Worm (Caenorhabditis elegans) whole organism, young adult: Measurements from ENCODE around the gene srab-24.

ENCODE experiments used
- D2030.7 ChIP-seq: fragments of 200-800 bp; sonication (Bioruptor generic); IDR thresholded peaks from 2 replicates; pipeline ENCODE4 v1.3.6; 2022; ENCODE audit warnings: missing genetic modification reagents, missing genetic modification characterization, missing compliant biosample characterization
- F10E7.11 ChIP-seq: sonication (generic microtip); optimal IDR thresholded peaks from 2 replicates; lab custom pipeline; 2017; ENCODE audit warnings: mild to moderate bottlenecking, missing genetic modification characterization, moderate library complexity, missing compliant biosample characterization
- F22D6.2 ChIP-seq: sonication (generic microtip); optimal IDR thresholded peaks from 2 replicates; lab custom pipeline; 2016; ENCODE audit warnings: mild to moderate bottlenecking, missing genetic modification characterization, missing compliant biosample characterization
- F55B11.4 ChIP-seq: sonication (generic microtip); optimal IDR thresholded peaks from 2 replicates; lab custom pipeline; 2016; ENCODE audit warnings: missing compliant biosample characterization, missing genetic modification characterization, borderline replicate concordance; ENCODE audit not compliant: insufficient read depth
- K11D2.4 ChIP-seq: fragments of 200-800 bp; sonication (Bioruptor generic); IDR thresholded peaks from 2 replicates; pipeline ENCODE4 v1.3.6; 2022; ENCODE audit warnings: missing genetic modification reagents, missing genetic modification characterization, missing compliant biosample characterization
- K12H6.12 ChIP-seq: fragments of 200-800 bp; sonication (Bioruptor generic); optimal IDR thresholded peaks from 2 replicates; lab custom pipeline; 2018; ENCODE audit warnings: mild to moderate bottlenecking, missing genetic modification characterization, missing compliant biosample characterization
- Y67H2A.10 ChIP-seq: fragments of 200-800 bp; sonication (Bioruptor generic); conservative IDR thresholded peaks from 2 replicates; pipeline ENCODE4 v1.3.6; 2022; ENCODE audit warnings: missing genetic modification reagents, missing genetic modification characterization, missing compliant biosample characterization
- Y79H2A.3 ChIP-seq: fragments of 200-800 bp; sonication (Bioruptor generic); conservative IDR thresholded peaks from 2 replicates; pipeline ENCODE4 v1.3.6; 2022; ENCODE audit warnings: missing genetic modification reagents, missing genetic modification characterization, missing compliant biosample characterization
- ZK185.1 ChIP-seq: sonication (generic microtip); optimal IDR thresholded peaks from 2 replicates; lab custom pipeline; 2016; ENCODE audit warnings: mild to moderate bottlenecking, missing genetic modification characterization, missing compliant biosample characterization; ENCODE audit not compliant: poor library complexity, severe bottlenecking
- akir-1 ChIP-seq: fragments of 200-800 bp; sonication (Bioruptor generic); optimal IDR thresholded peaks from 2 replicates; lab custom pipeline; 2018; ENCODE audit warnings: mild to moderate bottlenecking, missing genetic modification characterization, moderate library complexity, missing compliant biosample characterization
- aptf-2 ChIP-seq: fragments of 200-800 bp; sonication (Bioruptor generic); conservative IDR thresholded peaks from 2 replicates; pipeline ENCODE4 v1.3.6; 2022; ENCODE audit warnings: missing genetic modification reagents, missing genetic modification characterization, missing compliant biosample characterization
- attf-5 ChIP-seq: fragments of 200-800 bp; sonication (Bioruptor generic); optimal IDR thresholded peaks from 2 replicates; lab custom pipeline; 2018; ENCODE audit warnings: mild to moderate bottlenecking, missing genetic modification characterization, missing compliant biosample characterization
- attf-6 ChIP-seq: fragments of 200-800 bp; sonication (Bioruptor generic); IDR thresholded peaks from 2 replicates; pipeline ENCODE4 v1.3.6; 2022; ENCODE audit warnings: missing genetic modification reagents, missing genetic modification characterization, missing compliant biosample characterization
- bed-2 ChIP-seq: fragments of 200-800 bp; sonication (Bioruptor generic); IDR thresholded peaks from 2 replicates; pipeline ENCODE4 v1.3.6; 2022; ENCODE audit warnings: missing genetic modification reagents, missing genetic modification characterization, missing compliant biosample characterization
- cebp-1 ChIP-seq, 2 experiments: fragments of 200-800 bp in 1 of 2; sonication (Bioruptor generic) in 1 of 2; sonication (generic microtip) in 1 of 2; IDR thresholded peaks in 1 of 2; optimal IDR thresholded peaks in 1 of 2; 2 replicates each; pipeline versions ENCODE4 v1.3.6 to Lab custom; 2017 to 2022; ENCODE audit warnings: missing compliant biosample characterization in 2 of 2, missing genetic modification characterization in 2 of 2, mild to moderate bottlenecking in 1 of 2, missing genetic modification reagents in 1 of 2, moderate library complexity in 1 of 2
- ceh-100 ChIP-seq: fragments of 200-800 bp; sonication (Bioruptor generic); IDR thresholded peaks from 2 replicates; pipeline ENCODE4 v1.3.6; 2022; ENCODE audit warnings: missing genetic modification reagents, missing genetic modification characterization, missing compliant biosample characterization
- dpl-1 ChIP-seq: fragments of 150-350 bp; optimal IDR thresholded peaks from 2 replicates; lab custom pipeline; 2014; ENCODE audit warnings: missing biosample characterization, missing genetic modification reagents, missing genetic modification characterization
- efl-1 ChIP-seq: fragments of 150-350 bp; optimal IDR thresholded peaks from 2 replicates; lab custom pipeline; 2014; ENCODE audit warnings: missing biosample characterization, missing genetic modification reagents, missing genetic modification characterization
- egl-18 ChIP-seq: fragments of 200-800 bp; sonication (Bioruptor generic); IDR thresholded peaks from 2 replicates; pipeline ENCODE4 v1.3.6; 2022; ENCODE audit warnings: missing genetic modification reagents, missing genetic modification characterization, missing compliant biosample characterization
- fkh-3 ChIP-seq: sonication (generic microtip); optimal IDR thresholded peaks from 2 replicates; lab custom pipeline; 2016; ENCODE audit warnings: mild to moderate bottlenecking, missing genetic modification characterization, missing compliant biosample characterization
- hlh-12 ChIP-seq: sonication (generic microtip); optimal IDR thresholded peaks from 2 replicates; lab custom pipeline; 2016; ENCODE audit warnings: missing genetic modification characterization, missing compliant biosample characterization
- hlh-26 ChIP-seq: fragments of 200-800 bp; sonication (Bioruptor generic); conservative IDR thresholded peaks from 2 replicates; pipeline ENCODE4 v1.3.6; 2022; ENCODE audit warnings: missing genetic modification reagents, missing genetic modification characterization, missing compliant biosample characterization
- hrde-1 ChIP-seq: sonication (generic microtip); optimal IDR thresholded peaks from 2 replicates; lab custom pipeline; 2016; ENCODE audit warnings: missing genetic modification characterization, mild to moderate bottlenecking, missing compliant biosample characterization, moderate library complexity, missing genotype, missing genetic modification reagents, borderline replicate concordance
- hsf-1 ChIP-seq: fragments of 200-800 bp; sonication (Bioruptor generic); IDR thresholded peaks from 2 replicates; pipeline ENCODE4 v1.3.6; 2022; ENCODE audit warnings: missing genetic modification reagents, missing genetic modification characterization, missing compliant biosample characterization
- lin-26 ChIP-seq: fragments of 200-800 bp; sonication (Bioruptor generic); IDR thresholded peaks from 2 replicates; pipeline ENCODE4 v1.3.6; 2022; ENCODE audit warnings: missing genetic modification reagents, missing genetic modification characterization, missing compliant biosample characterization
- lir-1 ChIP-seq: fragments of 200-800 bp; sonication (Bioruptor generic); conservative IDR thresholded peaks from 2 replicates; pipeline ENCODE4 v1.3.6; 2022; ENCODE audit warnings: missing genetic modification reagents, missing genetic modification characterization, missing compliant biosample characterization
- mcd-1 ChIP-seq: fragments of 200-800 bp; sonication (Bioruptor generic); IDR thresholded peaks from 2 replicates; pipeline ENCODE4 v1.3.6; 2022; ENCODE audit warnings: missing genetic modification reagents, missing genetic modification characterization, missing compliant biosample characterization
- mel-28 ChIP-seq: sonication (generic microtip); optimal IDR thresholded peaks from 2 replicates; lab custom pipeline; 2016; ENCODE audit warnings: borderline replicate concordance, mild to moderate bottlenecking, missing genetic modification characterization, missing compliant biosample characterization
- mes-4 ChIP-seq: sonication (generic microtip); optimal IDR thresholded peaks from 2 replicates; lab custom pipeline; 2016; ENCODE audit warnings: missing genotype, missing genetic modification characterization, missing compliant biosample characterization
- mxl-1 ChIP-seq: sonication (generic microtip); optimal IDR thresholded peaks from 2 replicates; lab custom pipeline; 2016; ENCODE audit warnings: missing genetic modification characterization, missing compliant biosample characterization
- nfyb-1 ChIP-seq: fragments of 200-800 bp; sonication (Bioruptor generic); IDR thresholded peaks from 2 replicates; pipeline ENCODE4 v1.3.6; 2022; ENCODE audit warnings: missing genetic modification reagents, missing genetic modification characterization, missing compliant biosample characterization
- nhr-90 ChIP-seq: sonication (generic microtip); optimal IDR thresholded peaks from 2 replicates; lab custom pipeline; 2016; ENCODE audit warnings: missing genotype, mild to moderate bottlenecking, missing genetic modification characterization, missing compliant biosample characterization
- rec-8 ChIP-seq, 2 experiments: sonication (generic microtip); optimal IDR thresholded peaks; 2 replicates each; lab custom pipeline; 2016; ENCODE audit warnings: mild to moderate bottlenecking in 2 of 2, missing genetic modification characterization in 2 of 2, missing genetic modification reagents in 2 of 2, missing genotype in 2 of 2, missing biosample characterization in 1 of 2, missing compliant biosample characterization in 1 of 2, moderate library complexity in 1 of 2
- sdz-38 ChIP-seq: sonication (generic microtip); optimal IDR thresholded peaks from 2 replicates; lab custom pipeline; 2016; ENCODE audit warnings: missing genotype, missing genetic modification characterization, missing compliant biosample characterization
- snpc-3.4 ChIP-seq: sonication (generic microtip); optimal IDR thresholded peaks from 2 replicates; lab custom pipeline; 2017; ENCODE audit warnings: missing genetic modification characterization, mild to moderate bottlenecking, missing compliant biosample characterization, antibody characterized with exemption, moderate library complexity, missing genotype, missing genetic modification reagents
- snpc-4 ChIP-seq, 5 experiments: fragments of 150-350 bp in 1 of 5; sonication (generic microtip) in 4 of 5; optimal IDR thresholded peaks; 2 replicates each; lab custom pipeline; 2014 to 2018; ENCODE audit warnings: missing genetic modification characterization in 5 of 5, missing biosample characterization in 3 of 5, antibody characterized with exemption in 2 of 5, mild to moderate bottlenecking in 2 of 5, missing compliant biosample characterization in 2 of 5, missing genotype in 2 of 5, moderate library complexity in 2 of 5, missing genetic modification reagents in 1 of 5
- tbx-9 ChIP-seq: sonication (generic microtip); optimal IDR thresholded peaks from 2 replicates; lab custom pipeline; 2016; ENCODE audit warnings: borderline replicate concordance, missing genetic modification characterization, inconsistent platforms, missing compliant biosample characterization
- ztf-25 ChIP-seq: fragments of 200-800 bp; sonication (Bioruptor generic); IDR thresholded peaks from 2 replicates; pipeline ENCODE4 v1.3.6; 2022; ENCODE audit warnings: missing genetic modification reagents, missing genetic modification characterization, missing compliant biosample characterization
- ztf-3 ChIP-seq: fragments of 200-800 bp; sonication (Bioruptor generic); optimal IDR thresholded peaks from 2 replicates; lab custom pipeline; 2018; ENCODE audit warnings: mild to moderate bottlenecking, missing genetic modification characterization, missing compliant biosample characterization

Gene srab-24

DNA sequence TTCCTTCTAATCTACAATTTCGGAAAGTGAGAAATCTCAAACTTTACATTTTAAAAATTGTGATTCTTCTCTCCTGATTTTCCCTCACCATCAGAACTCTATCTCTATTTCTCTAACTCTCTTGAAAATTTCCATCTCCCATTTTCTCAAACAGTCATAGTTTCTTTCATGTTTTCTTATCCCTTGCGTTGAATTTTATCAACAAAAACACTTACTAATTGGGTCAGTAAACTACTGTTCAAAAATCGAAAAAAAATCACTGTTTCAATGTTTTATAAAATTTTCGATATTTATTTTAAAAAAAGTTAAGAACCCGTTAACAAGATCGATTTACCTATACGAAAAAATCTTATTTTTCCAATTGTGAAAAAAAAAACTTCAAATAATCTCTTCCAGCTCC lies 9.2 kb upstream of the srab-24 start:
- TF ChIP-seq Y67H2A.10 (GFP tag; lab: Robert Waterston, UW) (no peak), snpc-4 (GFP tag; optimal IDR thresholded peaks at IDR 0.05; lab: Kevin White, UChicago) (no peak), snpc-4 (tag; optimal IDR thresholded peaks at IDR 0.05; lab: Kevin White, UChicago) (peak in 1 of 4 experiments; percentile 22)

DNA sequence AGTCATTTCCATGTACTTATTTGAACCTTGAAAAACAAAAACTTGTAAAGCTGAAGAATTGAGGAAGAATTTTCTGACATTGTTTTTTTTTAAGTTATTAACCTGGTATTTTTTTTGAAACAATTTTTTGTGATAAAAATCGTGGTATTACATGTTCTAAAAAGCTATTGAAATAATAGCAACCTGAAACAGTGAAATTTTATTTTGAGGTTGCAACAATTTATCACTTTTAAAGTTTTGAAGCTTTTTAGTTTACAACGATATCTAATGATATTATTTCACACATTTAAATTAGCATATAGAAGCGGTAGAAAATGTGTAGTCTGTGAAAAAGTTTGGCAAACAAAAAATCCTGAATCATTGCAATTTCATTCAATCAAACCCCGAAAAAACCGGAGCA lies 7.5 kb upstream of the srab-24 start:
- no peak for TF ChIP-seq snpc-4 (GFP tag; optimal IDR thresholded peaks at IDR 0.05; lab: Kevin White, UChicago)
- peak in 2 of 4 experiments; percentile 22 to 66 for TF ChIP-seq snpc-4 (tag; optimal IDR thresholded peaks at IDR 0.05; lab: Kevin White, UChicago)
- TF ChIP-seq hrde-1 (tag; lab: Kevin White, UChicago), result no peak
- peak; percentile 65; the same call in 1 of the 2 replicates for TF ChIP-seq attf-6 (GFP tag; lab: Robert Waterston, UW)

ce11 chrIV:14255605-14256004 lies 5.6 kb upstream of the srab-24 start:
- TF ChIP-seq akir-1, result no peak
- TF ChIP-seq mel-28 (tag; lab: Kevin White, UChicago), result no peak
- TF ChIP-seq snpc-3.4 (tag; lab: Kevin White, UChicago), result no peak
- no peak for TF ChIP-seq bed-2 (GFP tag; lab: Robert Waterston, UW)

- no peak for TF ChIP-seq nhr-90 (tag; lab: Kevin White, UChicago)
- no peak for TF ChIP-seq egl-18 (GFP tag; lab: Robert Waterston, UW)
- TF ChIP-seq rec-8 (tag; optimal IDR thresholded peaks at IDR 0.05; lab: Kevin White, UChicago), result no peak
- no peak for TF ChIP-seq ztf-3 (GFP tag; lab: Kevin White, UChicago)
- TF ChIP-seq mcd-1 (GFP tag; lab: Robert Waterston, UW), result no peak
- TF ChIP-seq mxl-1 (tag; lab: Kevin White, UChicago), result no peak
- TF ChIP-seq efl-1 (GFP tag; lab: Kevin White, UChicago), result no peak
- no peak for TF ChIP-seq tbx-9
- TF ChIP-seq K12H6.12 (tag; lab: Kevin White, UChicago), result no peak
- TF ChIP-seq D2030.7, result no peak
- TF ChIP-seq hlh-26 (GFP tag; lab: Robert Waterston, UW), result no peak
- TF ChIP-seq F22D6.2 (tag; lab: Kevin White, UChicago), result no peak
- no peak for TF ChIP-seq attf-5 (GFP tag; lab: Kevin White, UChicago)
- TF ChIP-seq K11D2.4, result no peak
- no peak for TF ChIP-seq aptf-2
- no peak for TF ChIP-seq lin-26
- no peak for TF ChIP-seq ZK185.1 (tag; lab: Kevin White, UChicago)
These were observed 566 bp downstream of the srab-24 start for ce11 chrIV:14249447-14249846.

DNA sequence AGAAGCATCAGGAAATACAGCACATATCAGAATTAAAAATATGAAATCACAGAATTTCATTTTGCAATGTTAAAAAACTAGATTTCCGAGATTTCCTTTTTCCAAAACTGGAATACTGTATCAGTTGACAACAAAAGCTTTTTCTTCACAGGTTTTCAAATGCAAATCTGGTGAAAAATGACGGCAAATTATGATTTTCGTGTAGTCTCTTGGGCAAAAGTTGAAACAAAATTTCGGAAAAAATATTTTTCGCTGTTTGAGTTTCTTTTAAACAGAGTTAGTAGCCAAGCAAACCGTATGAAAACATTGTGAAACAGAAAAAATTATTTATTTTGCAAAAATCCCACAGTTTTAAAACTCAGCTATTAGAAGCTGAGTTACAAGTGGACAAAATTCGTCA lies 5.7 kb downstream of the srab-24 start, which contains the start of gene Y64G10A.2:
Gene Y64G10A.2, minus strand, starts transcription at position 101 of the 400 bp plus-strand sequence.
- TF ChIP-seq ceh-100 (no peak), lir-1 (GFP tag; lab: Robert Waterston, UW) (no peak), Y79H2A.3 (no peak), ztf-25 (no peak), F10E7.11 (tag; lab: Kevin White, UChicago) (no peak), aptf-2 (no peak), hlh-12 (tag; lab: Kevin White, UChicago) (no peak), mes-4 (tag; lab: Kevin White, UChicago) (no peak), fkh-3 (tag; lab: Kevin White, UChicago) (no peak), dpl-1 (GFP tag; lab: Kevin White, UChicago) (no peak), hsf-1 (no peak), F55B11.4 (tag; lab: Kevin White, UChicago) (no peak), nfyb-1 (GFP tag; lab: Robert Waterston, UW) (no peak), cebp-1 (GFP tag; IDR thresholded peaks at IDR 0.05; lab: Robert Waterston, UW) (no peak), cebp-1 (tag; optimal IDR thresholded peaks at IDR 0.05; lab: Kevin White, UChicago) (no peak), sdz-38 (tag; lab: Kevin White, UChicago) (no peak)
- TF ChIP-seq, all 124 proteins: peak for 0
